Worm (Caenorhabditis elegans) whole organism, L4 larva: Measurements from ENCODE around the gene cyn-8.

Experiments used
- D1046.2 ChIP-seq: fragments of 200-800 bp; sonication (Bioruptor generic); IDR thresholded peaks from 2 replicates; pipeline ENCODE4 v1.3.6; 2022; ENCODE audit warnings: missing genetic modification characterization, missing compliant biosample characterization
- F26F4.8 ChIP-seq: fragments of 200-800 bp; sonication (Bioruptor generic); conservative IDR thresholded peaks from 2 replicates; pipeline ENCODE4 v1.3.6; 2022; ENCODE audit warnings: missing genetic modification characterization, missing compliant biosample characterization
- F49E8.2 ChIP-seq: sonication (generic microtip); optimal IDR thresholded peaks from 2 replicates; lab custom pipeline; 2016; ENCODE audit warnings: missing compliant biosample characterization, mild to moderate bottlenecking, missing genetic modification characterization, borderline replicate concordance
- R02D3.7 ChIP-seq: fragments of 150-350 bp; sonication (generic microtip); optimal IDR thresholded peaks from 3 replicates; lab custom pipeline; 2014; ENCODE audit warnings: missing biosample characterization, missing genetic modification characterization
- T20F7.1 ChIP-seq: fragments of 200-800 bp; sonication (Bioruptor generic); optimal IDR thresholded peaks from 2 replicates; lab custom pipeline; 2018; ENCODE audit warnings: mild to moderate bottlenecking, missing genetic modification characterization, missing compliant biosample characterization
- T26A8.4 ChIP-seq: fragments of 200-800 bp; sonication (Bioruptor generic); IDR thresholded peaks from 2 replicates; pipeline ENCODE4 v1.3.6; 2022; ENCODE audit warnings: missing genetic modification characterization, missing compliant biosample characterization
- Y75B8A.6 ChIP-seq: fragments of 200-800 bp; sonication (Bioruptor generic); IDR thresholded peaks from 2 replicates; pipeline ENCODE4 v1.3.6; 2022; ENCODE audit warnings: missing genetic modification reagents, missing genetic modification characterization, missing compliant biosample characterization
- ZK337.2 ChIP-seq: fragments of 200-800 bp; sonication (Bioruptor generic); IDR thresholded peaks from 2 replicates; pipeline ENCODE4 v1.3.6; 2022; ENCODE audit warnings: missing genetic modification reagents, missing genetic modification characterization, missing compliant biosample characterization
- aha-1 ChIP-seq: fragments of 150-350 bp; peaks from one replicate; lab custom pipeline; 2014; ENCODE audit warnings: missing biosample characterization, missing genetic modification characterization
- ama-1 ChIP-seq: fragments of 150-350 bp; optimal IDR thresholded peaks from 2 replicates; lab custom pipeline; 2014; ENCODE audit warnings: inconsistent platforms, mixed read lengths
- ceh-44 ChIP-seq: fragments of 200-800 bp; sonication (Bioruptor generic); IDR thresholded peaks from 2 replicates; pipeline ENCODE4 v1.3.6; 2022; ENCODE audit warnings: missing genetic modification reagents, missing genetic modification characterization, missing compliant biosample characterization
- ceh-62 ChIP-seq: sonication (generic microtip); optimal IDR thresholded peaks from 2 replicates; lab custom pipeline; 2017; ENCODE audit warnings: missing biosample characterization, missing genetic modification characterization
- ceh-82 ChIP-seq: sonication (generic microtip); optimal IDR thresholded peaks from 2 replicates; lab custom pipeline; 2017; ENCODE audit warnings: missing biosample characterization, missing genetic modification characterization
- daf-12 ChIP-seq: fragments of 150-350 bp; optimal IDR thresholded peaks from 2 replicates; lab custom pipeline; 2014; ENCODE audit warnings: missing biosample characterization, missing genetic modification reagents, missing genetic modification characterization
- daf-16 ChIP-seq, 3 experiments: sonication (generic microtip); optimal IDR thresholded peaks; 2 replicates each; lab custom pipeline; 2016 to 2017; ENCODE audit warnings: missing genetic modification characterization in 3 of 3, missing genetic modification reagents in 3 of 3, mild to moderate bottlenecking in 2 of 3, missing compliant biosample characterization in 2 of 3, missing biosample characterization in 1 of 3, moderate library complexity in 1 of 3
- dmd-6 ChIP-seq: fragments of 200-800 bp; sonication (Bioruptor generic); IDR thresholded peaks from 2 replicates; pipeline ENCODE4 v1.3.6; 2022; ENCODE audit warnings: missing genetic modification reagents, missing genetic modification characterization, missing compliant biosample characterization
- duxl-1 ChIP-seq: sonication (generic microtip); optimal IDR thresholded peaks from 2 replicates; lab custom pipeline; 2016; ENCODE audit warnings: mild to moderate bottlenecking, missing genetic modification characterization, moderate library complexity, missing compliant biosample characterization; ENCODE audit not compliant: poor library complexity
- egl-27 ChIP-seq: sonication (generic microtip); optimal IDR thresholded peaks from 3 replicates; lab custom pipeline; 2017; ENCODE audit warnings: missing biosample characterization, missing genetic modification reagents, missing genetic modification characterization
- egl-43 ChIP-seq: fragments of 200-800 bp; sonication (Bioruptor generic); IDR thresholded peaks from 2 replicates; pipeline ENCODE4 v1.3.6; 2022; ENCODE audit warnings: missing genetic modification reagents, missing genetic modification characterization, missing compliant biosample characterization
- fkh-10 ChIP-seq: fragments of 150-350 bp; optimal IDR thresholded peaks from 2 replicates; lab custom pipeline; 2014; ENCODE audit warnings: missing biosample characterization, missing genetic modification reagents, missing genetic modification characterization
- gei-8 ChIP-seq: fragments of 200-800 bp; sonication (Bioruptor generic); optimal IDR thresholded peaks from 2 replicates; lab custom pipeline; 2018; ENCODE audit warnings: mild to moderate bottlenecking, missing genetic modification characterization, missing compliant biosample characterization
- hif-1 ChIP-seq, 2 experiments: sonication (generic microtip); optimal IDR thresholded peaks; 2 replicates each; lab custom pipeline; 2016 to 2017; ENCODE audit warnings: missing compliant biosample characterization in 2 of 2, missing genetic modification characterization in 2 of 2, missing genetic modification reagents in 2 of 2, missing genotype in 2 of 2, mild to moderate bottlenecking in 1 of 2
- hlh-11 ChIP-seq: fragments of 200-800 bp; sonication (Bioruptor generic); optimal IDR thresholded peaks from 2 replicates; lab custom pipeline; 2018; ENCODE audit warnings: mild to moderate bottlenecking, missing genetic modification characterization, missing compliant biosample characterization
- hlh-30 ChIP-seq: sonication (generic microtip); optimal IDR thresholded peaks from 2 replicates; lab custom pipeline; 2017; ENCODE audit warnings: antibody characterized with exemption, mild to moderate bottlenecking, missing genetic modification characterization, missing compliant biosample characterization; ENCODE audit not compliant: insufficient read depth
- jun-1 ChIP-seq: fragments of 150-350 bp; optimal IDR thresholded peaks from 2 replicates; lab custom pipeline; 2014; ENCODE audit warnings: missing biosample characterization, missing genetic modification reagents, missing genetic modification characterization
- lin-15B ChIP-seq: fragments of 150-350 bp; sonication (generic microtip); optimal IDR thresholded peaks from 3 replicates; lab custom pipeline; 2014; ENCODE audit warnings: missing biosample characterization, missing genetic modification characterization
- lin-38 ChIP-seq: fragments of 200-800 bp; sonication (Bioruptor generic); IDR thresholded peaks from 2 replicates; pipeline ENCODE4 v1.3.6; 2022; ENCODE audit warnings: missing genetic modification reagents, missing genetic modification characterization, missing compliant biosample characterization
- madf-9 ChIP-seq: fragments of 200-800 bp; sonication (Bioruptor generic); conservative IDR thresholded peaks from 2 replicates; pipeline ENCODE4 v1.3.6; 2022; ENCODE audit warnings: missing genetic modification reagents, missing genetic modification characterization, missing compliant biosample characterization
- mdl-1 ChIP-seq, 2 experiments: fragments of 150-350 bp in 1 of 2; sonication (generic microtip) in 1 of 2; optimal IDR thresholded peaks; 2 replicates each; lab custom pipeline; 2014 to 2017; ENCODE audit warnings: missing biosample characterization in 2 of 2, missing genetic modification characterization in 2 of 2
- mxl-3 ChIP-seq: fragments of 200-800 bp; sonication (Bioruptor generic); optimal IDR thresholded peaks from 2 replicates; lab custom pipeline; 2018; ENCODE audit warnings: mild to moderate bottlenecking, missing genetic modification characterization, missing compliant biosample characterization
- nhr-10 ChIP-seq: fragments of 150-350 bp; optimal IDR thresholded peaks from 2 replicates; lab custom pipeline; 2014; ENCODE audit warnings: missing biosample characterization, missing genetic modification characterization
- nhr-102 ChIP-seq: sonication (generic microtip); optimal IDR thresholded peaks from 2 replicates; lab custom pipeline; 2016; ENCODE audit warnings: mild to moderate bottlenecking, missing genetic modification characterization, moderate library complexity, missing compliant biosample characterization
- nhr-11 ChIP-seq: fragments of 150-350 bp; optimal IDR thresholded peaks from 2 replicates; lab custom pipeline; 2014; ENCODE audit warnings: missing biosample characterization, missing genetic modification characterization
- nhr-237 ChIP-seq: sonication (generic microtip); optimal IDR thresholded peaks from 2 replicates; lab custom pipeline; 2017; ENCODE audit warnings: missing biosample characterization, missing genetic modification characterization
- nhr-25 ChIP-seq: sonication (generic microtip); optimal IDR thresholded peaks from 2 replicates; lab custom pipeline; 2017; ENCODE audit warnings: missing genetic modification characterization, mild to moderate bottlenecking, missing compliant biosample characterization, antibody characterized with exemption, moderate library complexity, borderline replicate concordance; ENCODE audit not compliant: insufficient read depth
- nhr-28 ChIP-seq: fragments of 150-350 bp; optimal IDR thresholded peaks from 2 replicates; lab custom pipeline; 2014; ENCODE audit warnings: missing biosample characterization, missing genetic modification characterization
- nhr-41 ChIP-seq: fragments of 200-800 bp; sonication (Bioruptor generic); IDR thresholded peaks from 2 replicates; pipeline ENCODE4 v1.3.6; 2022; ENCODE audit warnings: missing genetic modification reagents, missing genetic modification characterization, missing compliant biosample characterization
- nhr-48 ChIP-seq: sonication (generic microtip); optimal IDR thresholded peaks from 2 replicates; lab custom pipeline; 2016; ENCODE audit warnings: mild to moderate bottlenecking, missing genetic modification characterization, missing compliant biosample characterization
- nhr-6 ChIP-seq: fragments of 150-350 bp; optimal IDR thresholded peaks from 2 replicates; lab custom pipeline; 2014; ENCODE audit warnings: missing biosample characterization, missing genetic modification characterization
- nhr-76 ChIP-seq: fragments of 150-350 bp; optimal IDR thresholded peaks from 2 replicates; lab custom pipeline; 2014; ENCODE audit warnings: missing biosample characterization, missing genetic modification characterization
- pha-4 ChIP-seq, 2 experiments: fragments of 150-350 bp in 1 of 2; fragments of 200-800 bp in 1 of 2; sonication (Bioruptor generic) in 1 of 2; IDR thresholded peaks in 1 of 2; optimal IDR thresholded peaks in 1 of 2; 2 replicates each; pipeline versions ENCODE4 v1.3.6 to Lab custom; 2014 to 2022; ENCODE audit warnings: missing genetic modification characterization in 2 of 2, missing genetic modification reagents in 2 of 2, missing biosample characterization in 1 of 2, missing compliant biosample characterization in 1 of 2
- saeg-2 ChIP-seq: fragments of 200-800 bp; sonication (Bioruptor generic); IDR thresholded peaks from 2 replicates; pipeline ENCODE4 v1.3.6; 2022; ENCODE audit warnings: missing genetic modification reagents, missing genetic modification characterization, missing compliant biosample characterization
- spr-3 ChIP-seq: fragments of 200-800 bp; sonication (Bioruptor generic); optimal IDR thresholded peaks from 2 replicates; lab custom pipeline; 2018; ENCODE audit warnings: mild to moderate bottlenecking, missing genetic modification characterization, missing compliant biosample characterization
- unc-130 ChIP-seq: sonication (generic microtip); optimal IDR thresholded peaks from 2 replicates; lab custom pipeline; 2016; ENCODE audit warnings: missing genetic modification reagents, missing genetic modification characterization, missing compliant biosample characterization
- unc-39 ChIP-seq: sonication (generic microtip); optimal IDR thresholded peaks from 2 replicates; lab custom pipeline; 2017; ENCODE audit warnings: missing biosample characterization, missing genetic modification characterization
- unc-62 ChIP-seq, 3 experiments: fragments of 150-350 bp in 1 of 3; sonication (generic microtip); optimal IDR thresholded peaks in 2 of 3; peaks in 1 of 3; 1 replicate in 1 of 3; 2 replicates in 2 of 3; lab custom pipeline; 2014 to 2017; ENCODE audit warnings: missing biosample characterization in 3 of 3, missing genetic modification characterization in 3 of 3, missing genetic modification reagents in 3 of 3, missing genotype in 1 of 3
- vab-7 ChIP-seq: fragments of 200-800 bp; sonication (Bioruptor generic); IDR thresholded peaks from 2 replicates; pipeline ENCODE4 v1.3.6; 2022; ENCODE audit warnings: missing genetic modification reagents, missing genetic modification characterization, missing compliant biosample characterization
- zfp-2 ChIP-seq: sonication (generic microtip); optimal IDR thresholded peaks from 2 replicates; lab custom pipeline; 2016; ENCODE audit warnings: mild to moderate bottlenecking, missing genetic modification characterization, missing compliant biosample characterization
- zfp-3 ChIP-seq: fragments of 200-800 bp; sonication (Bioruptor generic); conservative IDR thresholded peaks from 2 replicates; pipeline ENCODE4 v1.3.6; 2022; ENCODE audit warnings: missing genetic modification reagents, missing genetic modification characterization, missing compliant biosample characterization
- ztf-7 ChIP-seq: fragments of 150-350 bp; optimal IDR thresholded peaks from 2 replicates; lab custom pipeline; 2014; ENCODE audit warnings: missing biosample characterization, missing genetic modification characterization

cyn-8 gene

DNA sequence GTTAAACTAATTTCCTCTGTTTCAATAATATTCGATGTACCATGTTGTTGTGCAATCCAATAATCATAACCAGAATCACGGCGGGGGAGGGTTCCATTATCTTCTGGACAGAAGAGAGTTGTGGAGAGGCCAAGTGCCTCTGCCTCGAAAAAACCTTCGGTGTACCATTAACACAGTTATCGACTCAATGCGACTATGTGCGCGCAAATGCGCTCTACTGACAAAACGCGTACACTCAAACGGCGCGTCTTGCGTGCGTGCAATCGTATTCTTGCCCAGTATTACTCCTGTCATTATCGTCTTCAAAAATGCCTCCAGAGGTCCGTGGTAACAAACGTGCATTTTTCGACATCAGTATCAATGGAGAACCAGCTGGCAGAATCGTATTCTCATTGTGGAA lies at the start of gene cyn-8:
Gene cyn-8, plus strand, starts transcription at position 217 of the 400 bp plus-strand sequence.
- peak in 1 of 2 experiments; percentile 69 for TF ChIP-seq unc-62 (GFP tag; optimal IDR thresholded peaks at IDR 0.05 in 1 of 2; lab: Kevin White, UChicago)
- TF ChIP-seq unc-62 (tag; optimal IDR thresholded peaks at IDR 0.05; lab: Kevin White, UChicago): no peak
- no peak for TF ChIP-seq ceh-62
- no peak for TF ChIP-seq unc-39 (tag; lab: Kevin White, UChicago)
- no peak for TF ChIP-seq nhr-76
- no peak for TF ChIP-seq zfp-2 (tag; lab: Kevin White, UChicago)
- no peak for TF ChIP-seq ZK337.2 (GFP tag; lab: Robert Waterston, UW)
- TF ChIP-seq T26A8.4: no peak
- peak in 1 of 2 experiments; percentile 8 for TF ChIP-seq mdl-1 (tag; optimal IDR thresholded peaks at IDR 0.05; lab: Kevin White, UChicago)
- TF ChIP-seq hlh-11 (tag; lab: Kevin White, UChicago): no peak
- no peak for TF ChIP-seq nhr-41 (GFP tag; lab: Robert Waterston, UW)
- TF ChIP-seq ceh-82 (tag; lab: Kevin White, UChicago): no peak
- no peak for TF ChIP-seq ama-1 (lab: Kevin White, UChicago)
- no peak for TF ChIP-seq zfp-3 (GFP tag; lab: Robert Waterston, UW)
- TF ChIP-seq nhr-10 (tag; lab: Kevin White, UChicago): no peak
- no peak for TF ChIP-seq pha-4 (GFP tag; IDR thresholded peaks at IDR 0.05; lab: Robert Waterston, UW)
- TF ChIP-seq pha-4 (tag; optimal IDR thresholded peaks at IDR 0.05; lab: Kevin White, UChicago): peak; percentile 2
- TF ChIP-seq hif-1 (tag; optimal IDR thresholded peaks at IDR 0.05; lab: Kevin White, UChicago): no peak
- TF ChIP-seq aha-1: peak; percentile 80
- TF ChIP-seq lin-38: peak; percentile 92
- TF ChIP-seq D1046.2 (GFP tag; lab: Robert Waterston, UW): no peak
- TF ChIP-seq vab-7: peak; percentile 27; the same call in 1 of the 2 replicates
- no peak for TF ChIP-seq duxl-1
- TF ChIP-seq nhr-25 (tag; lab: Kevin White, UChicago): no peak
- TF ChIP-seq daf-16 (GFP tag; optimal IDR thresholded peaks at IDR 0.05; lab: Kevin White, UChicago): no peak
- TF ChIP-seq daf-16 (tag; optimal IDR thresholded peaks at IDR 0.05; lab: Kevin White, UChicago): no peak
- no peak for TF ChIP-seq egl-43 (GFP tag; lab: Robert Waterston, UW)
- TF ChIP-seq Y75B8A.6 (GFP tag; lab: Robert Waterston, UW): no peak
- no peak for TF ChIP-seq daf-12 (tag; lab: Kevin White, UChicago)
- TF ChIP-seq jun-1 (tag; lab: Kevin White, UChicago): no peak
- TF ChIP-seq ceh-44 (GFP tag; lab: Robert Waterston, UW): no peak
- no peak for TF ChIP-seq madf-9 (GFP tag; lab: Robert Waterston, UW)
- no peak for TF ChIP-seq saeg-2 (GFP tag; lab: Robert Waterston, UW)
- no peak for TF ChIP-seq nhr-102
- no peak for TF ChIP-seq nhr-11
- no peak for TF ChIP-seq ztf-7 (tag; lab: Kevin White, UChicago)
- TF ChIP-seq F49E8.2 (tag; lab: Kevin White, UChicago): no peak
- TF ChIP-seq unc-130: no peak
- no peak for TF ChIP-seq nhr-28
- no peak for TF ChIP-seq gei-8 (GFP tag; lab: Kevin White, UChicago)
- no peak for TF ChIP-seq nhr-48 (tag; lab: Kevin White, UChicago)
- TF ChIP-seq fkh-10: no peak
- peak; percentile 47 for TF ChIP-seq mxl-3 (GFP tag; lab: Kevin White, UChicago)
- no peak for TF ChIP-seq F26F4.8
- no peak for TF ChIP-seq lin-15B (tag; lab: Kevin White, UChicago)
- no peak for TF ChIP-seq egl-27 (tag; lab: Kevin White, UChicago)
- no peak for TF ChIP-seq nhr-237 (tag; lab: Kevin White, UChicago)
- TF ChIP-seq spr-3 (GFP tag; lab: Kevin White, UChicago): no peak
- no peak for TF ChIP-seq T20F7.1 (GFP tag; lab: Kevin White, UChicago)
- no peak; the same call in 1 of the 2 replicates for TF ChIP-seq dmd-6
- no peak for TF ChIP-seq R02D3.7 (tag; lab: Kevin White, UChicago)
- no peak for TF ChIP-seq nhr-6 (tag; lab: Kevin White, UChicago)
- peak; percentile 13 for TF ChIP-seq hlh-30 (tag; lab: Kevin White, UChicago)
